Worm (Caenorhabditis elegans): Measurements from ENCODE around the gene phat-8.

DNA sequence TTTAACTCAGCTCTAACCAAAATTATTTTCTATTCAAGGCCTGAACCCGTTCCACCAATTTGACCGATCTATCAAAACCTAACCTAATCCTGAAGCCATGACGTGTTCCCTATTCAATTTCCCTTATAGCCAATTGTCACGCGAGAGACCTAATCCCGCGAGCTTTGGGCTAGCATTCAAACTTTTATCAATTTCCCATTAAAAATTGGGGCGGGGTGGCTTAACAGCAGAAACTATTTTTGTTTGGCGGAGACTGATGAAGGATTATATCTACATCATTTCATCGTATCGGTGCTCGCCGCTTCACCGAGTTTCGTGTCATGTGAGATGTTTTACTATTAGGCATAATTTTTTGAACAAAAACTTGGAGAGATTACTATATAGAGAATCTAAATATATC, 17.2 kb downstream of the phat-8 start:
- TF ChIP-seq ceh-14 (tag; optimal IDR thresholded peaks at IDR 0.05), result no peak
- no peak for TF ChIP-seq fkh-6 (tag; optimal IDR thresholded peaks at IDR 0.05)
- no peak for TF ChIP-seq pha-4 (tag; optimal IDR thresholded peaks at IDR 0.05)
- TF ChIP-seq pqm-1 (tag; optimal IDR thresholded peaks at IDR 0.05), result no peak
- TF ChIP-seq nhr-11 (tag; optimal IDR thresholded peaks at IDR 0.05), result no peak
- no peak for TF ChIP-seq tbx-2 (tag; optimal IDR thresholded peaks at IDR 0.05)
- TF ChIP-seq ama-1 (optimal IDR thresholded peaks at IDR 0.05), result no peak
- no peak for TF ChIP-seq ahr-1 (tag; optimal IDR thresholded peaks at IDR 0.05)
- TF ChIP-seq npax-4 (tag; optimal IDR thresholded peaks at IDR 0.05), result no peak
